Fruit fly (Drosophila melanogaster): ENCODE results near the gene trh.

The trh gene

dm6 chr3L:339072-339471 is 53.4 kb downstream of the trh start (continued):
- TF ChIP-seq CG14860 (GFP tag; IDR thresholded peaks at IDR 0.05; ENCODE audit: partially characterized antibody) = no peak
- no peak for TF ChIP-seq BEAF-32 (GFP tag; optimal IDR thresholded peaks at IDR 0.05)
- no peak for TF ChIP-seq nau (GFP tag; optimal IDR thresholded peaks at IDR 0.05)
- no peak for TF ChIP-seq zen2 (GFP tag; IDR thresholded peaks at IDR 0.05; ENCODE audit: partially characterized antibody)
- no peak for TF ChIP-seq CG8290 (GFP tag; optimal IDR thresholded peaks at IDR 0.05)
- TF ChIP-seq CG8290 (tag; optimal IDR thresholded peaks at IDR 0.05) = peak in 1 of 2 experiments; percentile 66
- no peak for TF ChIP-seq Bteb2 (GFP tag; optimal IDR thresholded peaks at IDR 0.05)
- no peak for TF ChIP-seq klu (GFP tag; IDR thresholded peaks at IDR 0.05)
- no peak for TF ChIP-seq NfI (GFP tag; optimal IDR thresholded peaks at IDR 0.05)
- TF ChIP-seq luna (GFP tag; optimal IDR thresholded peaks at IDR 0.05) = no peak
- no peak; the same call in 1 of the 2 replicates for TF ChIP-seq Adf1 (GFP tag; IDR thresholded peaks at IDR 0.05)
- TF ChIP-seq CG3281 (GFP tag; optimal IDR thresholded peaks at IDR 0.05) = peak; percentile 15
- peak; percentile 37; the same call in 1 of the 2 replicates for TF ChIP-seq CG9932 (GFP tag; IDR thresholded peaks at IDR 0.05)
- no peak for TF ChIP-seq CG2889 (GFP tag; IDR thresholded peaks at IDR 0.05)
- TF ChIP-seq Fer1 (GFP tag; optimal IDR thresholded peaks at IDR 0.05) = peak; percentile 44
- TF ChIP-seq Vsx1 (GFP tag; optimal IDR thresholded peaks at IDR 0.05) = no peak
- no peak for TF ChIP-seq YL-1 (GFP tag; optimal IDR thresholded peaks at IDR 0.05)
- peak; percentile 38 for TF ChIP-seq CG2120 (GFP tag; optimal IDR thresholded peaks at IDR 0.05)
- TF ChIP-seq CG10543 (GFP tag; optimal IDR thresholded peaks at IDR 0.05) = peak; percentile 24
- TF ChIP-seq fru (optimal IDR thresholded peaks at IDR 0.05) = no peak
- no peak for TF ChIP-seq CG4854 (GFP tag; optimal IDR thresholded peaks at IDR 0.05)
- TF ChIP-seq repo (GFP tag; optimal IDR thresholded peaks at IDR 0.05) = no peak
- peak; percentile 62 for TF ChIP-seq HmgZ (tag; optimal IDR thresholded peaks at IDR 0.05)
- peak; percentile 13 for TF ChIP-seq grau (tag; optimal IDR thresholded peaks at IDR 0.05)
- TF ChIP-seq E2f2 (GFP tag; IDR thresholded peaks at IDR 0.05) = peak; percentile 35; the same call in 1 of the 2 replicates
- no peak for TF ChIP-seq jigr1 (GFP tag; IDR thresholded peaks at IDR 0.05)
- TF ChIP-seq B-H2 (GFP tag; optimal IDR thresholded peaks at IDR 0.05) = peak; percentile 21
- no peak for TF ChIP-seq CG16815 (GFP tag; optimal IDR thresholded peaks at IDR 0.05)
- no peak for TF ChIP-seq CG31388 (GFP tag; optimal IDR thresholded peaks at IDR 0.05)
- peak in 1 of 2 experiments; percentile 32 for TF ChIP-seq Hr78 (GFP tag; optimal IDR thresholded peaks at IDR 0.05)
- TF ChIP-seq HmgD (GFP tag; optimal IDR thresholded peaks at IDR 0.05) = no peak
- no peak for TF ChIP-seq CG16863 (GFP tag; optimal IDR thresholded peaks at IDR 0.05)
- TF ChIP-seq CG32532 (GFP tag; IDR thresholded peaks at IDR 0.05) = peak; percentile 26; the same call in 1 of the 2 replicates
- TF ChIP-seq jumu (GFP tag; optimal IDR thresholded peaks at IDR 0.05) = no peak
- no peak for TF ChIP-seq psq (GFP tag; optimal IDR thresholded peaks at IDR 0.05)
- no peak for TF ChIP-seq hkb (optimal IDR thresholded peaks at IDR 0.05)
- peak; percentile 39; the same call in 1 of the 2 replicates for TF ChIP-seq hkb (GFP tag; IDR thresholded peaks at IDR 0.05)
- TF ChIP-seq caup (GFP tag; optimal IDR thresholded peaks at IDR 0.05; ENCODE audit: severe bottlenecking) = peak; percentile 8
- peak; percentile 6 for TF ChIP-seq cwo (GFP tag; optimal IDR thresholded peaks at IDR 0.05)
- 0 out of 4 replicates have a peak, but pooled peaks have one; percentile 18 for TF ChIP-seq chinmo (GFP tag; IDR thresholded peaks at IDR 0.05; ENCODE audit: partially characterized antibody)
- 0 out of 2 replicates have a peak, but pooled peaks have one; percentile 12 for TF ChIP-seq CG13287 (GFP tag; IDR thresholded peaks at IDR 0.05; ENCODE audit: partially characterized antibody)
- TF ChIP-seq sim (GFP tag; IDR thresholded peaks at IDR 0.05) = no peak
- TF ChIP-seq ems (GFP tag; optimal IDR thresholded peaks at IDR 0.05) = no peak
- TF ChIP-seq Deaf1 (tag; optimal IDR thresholded peaks at IDR 0.05) = peak; percentile 4
- TF ChIP-seq Rfx (GFP tag; IDR thresholded peaks at IDR 0.05) = peak; percentile 27; the same call in 1 of the 2 replicates
- TF ChIP-seq BtbVII (GFP tag; optimal IDR thresholded peaks at IDR 0.05) = no peak
- no peak for TF ChIP-seq tx (GFP tag; optimal IDR thresholded peaks at IDR 0.05)
- TF ChIP-seq shn (GFP tag; optimal IDR thresholded peaks at IDR 0.05) = no peak
- peak; percentile 58 for TF ChIP-seq lab (GFP tag; optimal IDR thresholded peaks at IDR 0.05)
- TF ChIP-seq sr (GFP tag; IDR thresholded peaks at IDR 0.05) = peak; percentile 54; the same call in 1 of the 3 replicates
- no peak for TF ChIP-seq Oli (tag; optimal IDR thresholded peaks at IDR 0.05)
